Fruit fly (Drosophila melanogaster) whole organism, prepupa: ENCODE data around the gene pr.

ENCODE experiments used
- CG10631 ChIP-seq: fragments of 200-800 bp; sonication (Bioruptor generic); optimal IDR thresholded peaks from 2 replicates; lab custom pipeline; 2016; ENCODE audit warnings: missing biosample characterization, missing genetic modification characterization
- CG10669 ChIP-seq: fragments of 200-800 bp; sonication (Bioruptor generic); optimal IDR thresholded peaks from 3 replicates; lab custom pipeline; 2018; ENCODE audit warnings: missing biosample characterization, mild to moderate bottlenecking, missing genetic modification characterization, moderate library complexity
- CG11294 ChIP-seq: fragments of 200-800 bp; sonication (Bioruptor generic); IDR thresholded peaks from 2 replicates; pipeline ENCODE4 v1.3.6; 2022; ENCODE audit warnings: missing biosample characterization, missing genetic modification characterization
- CG11762 ChIP-seq: fragments of 200-800 bp; sonication (Bioruptor generic); optimal IDR thresholded peaks from 3 replicates; lab custom pipeline; 2016; ENCODE audit warnings: missing biosample characterization, missing genetic modification characterization; ENCODE audit not compliant: insufficient read depth
- CG11902 ChIP-seq: fragments of 200-800 bp; sonication (Bioruptor generic); optimal IDR thresholded peaks from 3 replicates; lab custom pipeline; 2016; ENCODE audit warnings: missing biosample characterization, missing genetic modification characterization
- CG15336 ChIP-seq: fragments of 200-800 bp; sonication (Bioruptor generic); IDR thresholded peaks from 2 replicates; pipeline ENCODE4 v1.3.6; 2022; ENCODE audit warnings: missing biosample characterization, missing genetic modification characterization
- CG1621 ChIP-seq: fragments of 200-800 bp; sonication (Bioruptor generic); optimal IDR thresholded peaks from 3 replicates; lab custom pipeline; 2018; ENCODE audit warnings: missing biosample characterization, mild to moderate bottlenecking, missing genetic modification characterization
- CG3032 ChIP-seq: fragments of 200-800 bp; optimal IDR thresholded peaks from 2 replicates; lab custom pipeline; 2019; ENCODE audit warnings: missing biosample characterization, mild to moderate bottlenecking, missing genetic modification characterization, moderate library complexity
- CG31627 ChIP-seq: fragments of 200-800 bp; sonication (Bioruptor generic); optimal IDR thresholded peaks from 3 replicates; lab custom pipeline; 2016; ENCODE audit warnings: missing biosample characterization, missing genetic modification characterization
- CG32006 ChIP-seq: fragments of 200-800 bp; sonication (Bioruptor generic); optimal IDR thresholded peaks from 3 replicates; lab custom pipeline; 2017; ENCODE audit warnings: missing biosample characterization, mild to moderate bottlenecking, missing genetic modification characterization
- CG34406 ChIP-seq: fragments of 200-800 bp; sonication (Bioruptor generic); optimal IDR thresholded peaks from 3 replicates; lab custom pipeline; 2016; ENCODE audit warnings: missing biosample characterization, missing genetic modification characterization
- CG3919 ChIP-seq: fragments of 200-800 bp; sonication (Bioruptor generic); optimal IDR thresholded peaks from 3 replicates; lab custom pipeline; 2016; ENCODE audit warnings: missing biosample characterization, missing genetic modification characterization
- CG6163 ChIP-seq: fragments of 200-800 bp; sonication (Bioruptor generic); IDR thresholded peaks from 3 replicates; pipeline ENCODE4 v1.3.6; 2022; ENCODE audit warnings: missing biosample characterization, missing genetic modification characterization
- CG6276 ChIP-seq: fragments of 200-800 bp; sonication (Bioruptor generic); optimal IDR thresholded peaks from 2 replicates; lab custom pipeline; 2017; ENCODE audit warnings: missing biosample characterization, mild to moderate bottlenecking, missing genetic modification characterization
- CG6792 ChIP-seq: fragments of 200-800 bp; sonication (Bioruptor generic); optimal IDR thresholded peaks from 3 replicates; lab custom pipeline; 2016; ENCODE audit warnings: missing biosample characterization, missing genetic modification characterization
- CG6808 ChIP-seq: fragments of 200-800 bp; sonication (Bioruptor generic); optimal IDR thresholded peaks from 3 replicates; lab custom pipeline; 2017; ENCODE audit warnings: missing biosample characterization, missing genetic modification characterization, mild to moderate bottlenecking, moderate library complexity, missing genetic modification reagents
- CG7368 ChIP-seq: fragments of 200-800 bp; sonication (Bioruptor generic); optimal IDR thresholded peaks from 3 replicates; lab custom pipeline; 2016; ENCODE audit warnings: missing biosample characterization, missing genetic modification characterization
- CG8119 ChIP-seq: fragments of 200-800 bp; sonication (Bioruptor generic); IDR thresholded peaks from 3 replicates; pipeline ENCODE4 v1.3.6; 2022; ENCODE audit warnings: missing biosample characterization, missing genetic modification characterization
- CG8319 ChIP-seq: fragments of 200-800 bp; sonication (Bioruptor generic); optimal IDR thresholded peaks from 3 replicates; lab custom pipeline; 2016; ENCODE audit warnings: missing biosample characterization, missing genetic modification characterization
- CG8632 ChIP-seq: fragments of 200-800 bp; sonication (Bioruptor generic); optimal IDR thresholded peaks from 3 replicates; lab custom pipeline; 2016; ENCODE audit warnings: missing biosample characterization, missing genetic modification characterization
- CG9139 ChIP-seq: fragments of 200-800 bp; sonication (Bioruptor generic); optimal IDR thresholded peaks from 3 replicates; lab custom pipeline; 2017; ENCODE audit warnings: missing biosample characterization, mild to moderate bottlenecking, missing genetic modification characterization
- Eip75B ChIP-seq: fragments of 200-800 bp; sonication (Bioruptor generic); optimal IDR thresholded peaks from 3 replicates; lab custom pipeline; 2016; ENCODE audit warnings: missing biosample characterization, missing genetic modification characterization
- Eip78C ChIP-seq: fragments of 200-800 bp; sonication (Bioruptor generic); peaks from one replicate; lab custom pipeline; 2016; ENCODE audit warnings: missing biosample characterization, missing genetic modification characterization
- Eip93F ChIP-seq: fragments of 200-800 bp; sonication (Bioruptor generic); optimal IDR thresholded peaks from 2 replicates; lab custom pipeline; 2016; ENCODE audit warnings: missing biosample characterization, mild to moderate bottlenecking, missing genetic modification characterization
- Gug ChIP-seq: fragments of 200-800 bp; sonication (Bioruptor generic); IDR thresholded peaks from 2 replicates; pipeline ENCODE4 v1.3.6; 2022; ENCODE audit warnings: missing biosample characterization, missing genetic modification characterization
- Hr39 ChIP-seq: fragments of 200-800 bp; sonication (Bioruptor generic); optimal IDR thresholded peaks from 2 replicates; lab custom pipeline; 2016; ENCODE audit warnings: missing biosample characterization, missing genetic modification characterization
- Lpt ChIP-seq: fragments of 200-800 bp; sonication (Bioruptor generic); optimal IDR thresholded peaks from 3 replicates; lab custom pipeline; 2016; ENCODE audit warnings: missing biosample characterization, missing genetic modification characterization
- Met ChIP-seq: fragments of 200-800 bp; sonication (Bioruptor generic); optimal IDR thresholded peaks from 3 replicates; lab custom pipeline; 2016; ENCODE audit warnings: missing biosample characterization, missing genetic modification characterization
- OdsH ChIP-seq: fragments of 200-800 bp; sonication (Bioruptor generic); optimal IDR thresholded peaks from 3 replicates; lab custom pipeline; 2016; ENCODE audit warnings: missing biosample characterization, missing genetic modification characterization
- Smox ChIP-seq: fragments of 200-800 bp; sonication (Bioruptor generic); optimal IDR thresholded peaks from 3 replicates; lab custom pipeline; 2016; ENCODE audit warnings: missing biosample characterization, missing genetic modification characterization
- Sox102F ChIP-seq: fragments of 200-800 bp; sonication (Bioruptor generic); optimal IDR thresholded peaks from 2 replicates; lab custom pipeline; 2016; ENCODE audit warnings: missing biosample characterization, mild to moderate bottlenecking, missing genetic modification characterization
- Sox14 ChIP-seq: fragments of 200-800 bp; sonication (Bioruptor generic); optimal IDR thresholded peaks from 3 replicates; lab custom pipeline; 2016; ENCODE audit warnings: missing biosample characterization, missing genetic modification characterization
- achi ChIP-seq: fragments of 200-800 bp; sonication (Bioruptor generic); optimal IDR thresholded peaks from 3 replicates; lab custom pipeline; 2016; ENCODE audit warnings: missing biosample characterization, missing genetic modification characterization
- acj6 ChIP-seq: fragments of 200-800 bp; sonication (Bioruptor generic); optimal IDR thresholded peaks from 3 replicates; lab custom pipeline; 2016; ENCODE audit warnings: missing biosample characterization, missing genetic modification characterization
- cyc ChIP-seq: fragments of 200-800 bp; sonication (Bioruptor generic); optimal IDR thresholded peaks from 3 replicates; lab custom pipeline; 2016; ENCODE audit warnings: missing biosample characterization, missing genetic modification characterization
- dac ChIP-seq: fragments of 200-800 bp; sonication (Bioruptor generic); optimal IDR thresholded peaks from 2 replicates; lab custom pipeline; 2017; ENCODE audit warnings: missing biosample characterization, mild to moderate bottlenecking, missing genetic modification characterization
- eg ChIP-seq: fragments of 200-800 bp; sonication (Bioruptor generic); IDR thresholded peaks from 3 replicates; pipeline ENCODE4 v1.3.6; 2022; ENCODE audit warnings: missing biosample characterization, missing genetic modification characterization
- esn ChIP-seq: fragments of 200-800 bp; sonication (Bioruptor generic); optimal IDR thresholded peaks from 2 replicates; lab custom pipeline; 2016; ENCODE audit warnings: missing biosample characterization, mild to moderate bottlenecking, missing genetic modification characterization, moderate library complexity
- fd85E ChIP-seq: fragments of 200-800 bp; sonication (Bioruptor generic); optimal IDR thresholded peaks from 3 replicates; lab custom pipeline; 2016; ENCODE audit warnings: missing biosample characterization, missing genetic modification characterization
- fkh ChIP-seq: fragments of 200-800 bp; sonication (Bioruptor generic); optimal IDR thresholded peaks from 3 replicates; lab custom pipeline; 2017; ENCODE audit warnings: missing biosample characterization, mild to moderate bottlenecking, missing genetic modification characterization, moderate library complexity
- lz ChIP-seq: fragments of 200-800 bp; sonication (Bioruptor generic); optimal IDR thresholded peaks from 3 replicates; lab custom pipeline; 2016; ENCODE audit warnings: missing biosample characterization, missing genetic modification characterization
- net ChIP-seq: fragments of 200-800 bp; sonication (Bioruptor generic); optimal IDR thresholded peaks from 3 replicates; lab custom pipeline; 2016; ENCODE audit warnings: missing biosample characterization, missing genetic modification characterization
- salr ChIP-seq, 2 experiments: fragments of 200-800 bp; sonication (Bioruptor generic); optimal IDR thresholded peaks; 3 replicates each; lab custom pipeline; 2016 to 2018; ENCODE audit warnings: missing biosample characterization in 2 of 2, missing genetic modification characterization in 2 of 2, mild to moderate bottlenecking in 1 of 2
- spab ChIP-seq: fragments of 200-800 bp; sonication (Bioruptor generic); optimal IDR thresholded peaks from 2 replicates; lab custom pipeline; 2017; ENCODE audit warnings: missing biosample characterization, mild to moderate bottlenecking, missing genetic modification characterization, missing genetic modification reagents
- ss ChIP-seq, 2 experiments: fragments of 200-800 bp; sonication (Bioruptor generic); optimal IDR thresholded peaks; 2 replicates in 1 of 2; 3 replicates in 1 of 2; lab custom pipeline; 2017 to 2018; ENCODE audit warnings: mild to moderate bottlenecking in 2 of 2, missing biosample characterization in 2 of 2, missing genetic modification characterization in 2 of 2, moderate library complexity in 1 of 2
- svp ChIP-seq: fragments of 200-800 bp; sonication (Bioruptor generic); peaks from one replicate; lab custom pipeline; 2016; ENCODE audit warnings: missing biosample characterization, missing genetic modification characterization
- vri ChIP-seq: fragments of 200-800 bp; sonication (Bioruptor generic); optimal IDR thresholded peaks from 3 replicates; lab custom pipeline; 2016; ENCODE audit warnings: missing biosample characterization, mild to moderate bottlenecking, missing genetic modification characterization

pr gene

dm6 chr2L:20098194-20098593, 22.9 kb upstream of the pr start:
- TF ChIP-seq fkh (GFP tag; lab: Kevin White, UChicago): peak; percentile 8
- TF ChIP-seq CG6163 (GFP tag; lab: Robert Waterston, UW): no peak
- TF ChIP-seq lz (GFP tag; lab: Kevin White, UChicago): no peak

DNA sequence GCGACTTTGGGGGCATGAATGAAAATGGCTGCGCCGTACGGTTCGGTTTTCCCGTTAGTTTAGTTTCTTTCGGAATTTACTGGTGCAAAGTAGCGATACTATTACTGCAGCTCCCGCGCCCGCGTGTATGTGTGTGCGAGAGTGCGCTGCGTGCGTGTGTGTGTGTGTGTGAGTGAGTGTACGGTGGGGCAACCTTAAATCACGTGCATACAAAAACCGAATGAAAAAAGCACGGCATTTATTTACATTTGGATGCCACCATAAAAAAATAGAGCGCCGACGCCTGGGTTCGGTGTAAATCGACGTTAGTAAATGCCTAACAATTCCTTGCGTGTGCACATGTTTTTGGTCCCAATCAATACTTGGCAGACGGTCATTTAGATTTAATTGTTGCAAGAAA, 22.5 kb upstream of the pr start:
- TF ChIP-seq fkh (GFP tag; lab: Kevin White, UChicago): peak; percentile 20
- no peak for TF ChIP-seq dac (GFP tag; lab: Kevin White, UChicago)
- no peak for TF ChIP-seq CG6808 (GFP tag; lab: Kevin White, UChicago)
- TF ChIP-seq eg: peak; percentile 34; the same call in 1 of the 3 replicates
- peak; percentile 5; the same call in 1 of the 2 replicates for TF ChIP-seq CG11294 (GFP tag; lab: Robert Waterston, UW)
- no peak for TF ChIP-seq cyc
- peak; percentile 13 for TF ChIP-seq Eip78C

DNA sequence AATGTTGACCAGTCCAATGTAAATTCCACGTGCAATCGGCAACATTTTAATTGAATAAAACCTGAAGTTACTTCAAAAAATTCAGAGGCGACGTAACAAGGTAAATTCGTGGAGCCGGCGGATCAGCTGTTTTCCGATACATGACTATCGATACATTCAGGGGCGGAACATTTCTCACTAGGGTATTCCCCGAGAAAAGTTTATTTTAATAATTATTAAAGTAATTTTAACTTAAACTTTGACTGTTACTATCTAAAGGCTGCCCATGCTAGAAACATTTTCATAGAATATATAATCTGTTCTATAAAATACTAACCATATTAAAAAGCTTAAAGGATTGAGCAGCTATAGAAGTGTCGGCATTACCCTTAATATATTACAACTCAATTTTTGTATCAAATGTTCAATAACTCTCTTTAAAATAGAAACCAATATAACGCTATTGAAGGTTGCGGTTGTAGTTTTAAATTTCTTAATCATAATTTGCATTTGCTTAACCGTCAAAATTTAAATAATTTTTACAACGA, 21.9 kb upstream of the pr start, which contains the start of the genes mRpS18B and Kua:
TSS of gene mRpS18B (minus strand) at position 149 of the 527 bp plus-strand sequence.
TSS of gene Kua (plus strand) at position 477 of the 527 bp plus-strand sequence.
- peak; percentile 15; the same call in 1 of the 2 replicates for TF ChIP-seq Gug (GFP tag; lab: Robert Waterston, UW)
- TF ChIP-seq Met (GFP tag; lab: Kevin White, UChicago): peak; percentile 29
- peak; percentile 66 for TF ChIP-seq CG6163 (GFP tag; lab: Robert Waterston, UW)
- TF ChIP-seq Sox14: peak; percentile 9
- peak; percentile 38 for TF ChIP-seq CG10631 (GFP tag; lab: Kevin White, UChicago)
- peak; percentile 17 for TF ChIP-seq Hr39 (GFP tag; lab: Kevin White, UChicago)
- TF ChIP-seq ss (GFP tag; optimal IDR thresholded peaks at IDR 0.05; lab: Kevin White, UChicago): no peak
- no peak for TF ChIP-seq Lpt
- no peak for TF ChIP-seq CG11762 (GFP tag; lab: Kevin White, UChicago)
- peak; percentile 39 for TF ChIP-seq CG3032 (tag; lab: Kevin White, UChicago)
- TF ChIP-seq spab (GFP tag; lab: Kevin White, UChicago): no peak
- peak; percentile 41 for TF ChIP-seq vri (GFP tag; lab: Kevin White, UChicago)
- TF ChIP-seq CG7368: no peak
- TF ChIP-seq achi: peak; percentile 7
- peak; percentile 35; the same call in 1 of the 3 replicates for TF ChIP-seq eg
- TF ChIP-seq CG3919 (GFP tag; lab: Kevin White, UChicago): peak; percentile 42
- no peak for TF ChIP-seq Eip75B (GFP tag; lab: Kevin White, UChicago)
- TF ChIP-seq esn (GFP tag; lab: Kevin White, UChicago): peak; percentile 57
- peak; percentile 15 for TF ChIP-seq CG31627 (GFP tag; lab: Kevin White, UChicago)
- peak; percentile 43 for TF ChIP-seq acj6 (GFP tag; lab: Kevin White, UChicago)
- TF ChIP-seq CG6792: peak; percentile 13
- no peak for TF ChIP-seq svp (GFP tag; lab: Kevin White, UChicago)
- TF ChIP-seq net: no peak
- peak; percentile 79 for TF ChIP-seq Eip78C
- TF ChIP-seq CG11294 (GFP tag; lab: Robert Waterston, UW): no peak
- TF ChIP-seq Sox102F: no peak
- TF ChIP-seq CG11902 (GFP tag; lab: Kevin White, UChicago): peak; percentile 67
- no peak for TF ChIP-seq dac (GFP tag; lab: Kevin White, UChicago)
- TF ChIP-seq Eip93F (GFP tag; lab: Kevin White, UChicago): no peak
- no peak for TF ChIP-seq salr (GFP tag; optimal IDR thresholded peaks at IDR 0.05; lab: Kevin White, UChicago)
- 0 out of 2 replicates have a peak, but pooled peaks have one; percentile 21 for TF ChIP-seq CG15336 (GFP tag; lab: Robert Waterston, UW)
- peak; percentile 28 for TF ChIP-seq CG8632
- no peak for TF ChIP-seq fd85E (GFP tag; lab: Kevin White, UChicago)
- TF ChIP-seq CG8119 (GFP tag; lab: Robert Waterston, UW): peak; percentile 31; the same call in 1 of the 3 replicates
- TF ChIP-seq CG8319: no peak
- peak; percentile 51 for TF ChIP-seq CG32006 (GFP tag; lab: Kevin White, UChicago)
- peak; percentile 15 for TF ChIP-seq CG34406
- TF ChIP-seq OdsH (GFP tag; lab: Kevin White, UChicago): peak; percentile 36
- TF ChIP-seq CG10669 (GFP tag; lab: Kevin White, UChicago): no peak
- TF ChIP-seq CG6808 (GFP tag; lab: Kevin White, UChicago): no peak
- TF ChIP-seq CG6276 (GFP tag; lab: Kevin White, UChicago): no peak
- no peak for TF ChIP-seq CG1621 (tag; lab: Kevin White, UChicago)
- TF ChIP-seq CG9139 (GFP tag; lab: Kevin White, UChicago): no peak
- TF ChIP-seq Smox (GFP tag; lab: Kevin White, UChicago): peak; percentile 43
- peak; percentile 35 for TF ChIP-seq lz (GFP tag; lab: Kevin White, UChicago)
